Worm (Caenorhabditis elegans) whole organism, L1 larva: ENCODE results near the gene Y73B6BL.27.

Experiments
- C04F5.9 ChIP-seq: sonication (generic microtip); optimal IDR thresholded peaks from 2 replicates; lab custom pipeline; 2016; ENCODE audit warnings: missing genetic modification characterization, missing compliant biosample characterization
- C34B4.2 ChIP-seq: sonication (generic microtip); optimal IDR thresholded peaks from 2 replicates; lab custom pipeline; 2017; ENCODE audit warnings: mild to moderate bottlenecking, missing genetic modification characterization, missing compliant biosample characterization
- F16B12.6 ChIP-seq: fragments of 150-350 bp; optimal IDR thresholded peaks from 2 replicates; lab custom pipeline; 2014; ENCODE audit warnings: missing biosample characterization, missing genetic modification characterization
- aha-1 ChIP-seq: fragments of 150-350 bp; optimal IDR thresholded peaks from 2 replicates; lab custom pipeline; 2014; ENCODE audit warnings: missing biosample characterization, missing genetic modification characterization
- alr-1 ChIP-seq: fragments of 200-800 bp; sonication (Bioruptor generic); optimal IDR thresholded peaks from 2 replicates; lab custom pipeline; 2018; ENCODE audit warnings: borderline replicate concordance, mild to moderate bottlenecking, missing genetic modification characterization, missing compliant biosample characterization
- aly-2 ChIP-seq: fragments of 150-350 bp; optimal IDR thresholded peaks from 2 replicates; lab custom pipeline; 2014; ENCODE audit warnings: missing biosample characterization, missing genetic modification characterization
- ama-1 ChIP-seq: fragments of 150-350 bp; optimal IDR thresholded peaks from 2 replicates; lab custom pipeline; 2014
- ceh-8 ChIP-seq: fragments of 200-800 bp; sonication (Bioruptor generic); optimal IDR thresholded peaks from 2 replicates; lab custom pipeline; 2018; ENCODE audit warnings: mild to moderate bottlenecking, missing genetic modification characterization, moderate library complexity, missing compliant biosample characterization
- ceh-82 ChIP-seq, 3 experiments: fragments of 150-350 bp in 1 of 3; sonication (generic microtip) in 2 of 3; optimal IDR thresholded peaks; 2 replicates each; lab custom pipeline; 2014 to 2017; ENCODE audit warnings: missing biosample characterization in 3 of 3, missing genetic modification characterization in 3 of 3
- ceh-88 ChIP-seq: fragments of 200-800 bp; sonication (Bioruptor generic); IDR thresholded peaks from 2 replicates; pipeline ENCODE4 v1.3.6; 2022; ENCODE audit warnings: missing genetic modification characterization, missing compliant biosample characterization
- ceh-90 ChIP-seq: sonication (generic microtip); optimal IDR thresholded peaks from 2 replicates; lab custom pipeline; 2016; ENCODE audit warnings: missing genetic modification characterization, missing compliant biosample characterization
- ces-1 ChIP-seq: fragments of 150-350 bp; optimal IDR thresholded peaks from 2 replicates; lab custom pipeline; 2014; ENCODE audit warnings: missing biosample characterization, missing genetic modification reagents, missing genetic modification characterization
- dpl-1 ChIP-seq, 3 experiments: fragments of 150-350 bp in 2 of 3; sonication (generic microtip) in 1 of 3; optimal IDR thresholded peaks; 2 replicates each; lab custom pipeline; 2014 to 2017; ENCODE audit warnings: missing biosample characterization in 3 of 3, missing genetic modification characterization in 3 of 3, missing genetic modification reagents in 3 of 3
- dsc-1 ChIP-seq: sonication (generic microtip); optimal IDR thresholded peaks from 2 replicates; lab custom pipeline; 2016; ENCODE audit warnings: mild to moderate bottlenecking, missing genetic modification characterization, missing compliant biosample characterization
- egl-13 ChIP-seq: sonication (generic microtip); optimal IDR thresholded peaks from 2 replicates; lab custom pipeline; 2016; ENCODE audit warnings: missing genotype, missing genetic modification reagents, missing genetic modification characterization, missing compliant biosample characterization
- elt-2 ChIP-seq: sonication (generic microtip); optimal IDR thresholded peaks from 2 replicates; lab custom pipeline; 2016; ENCODE audit warnings: missing genetic modification characterization, mild to moderate bottlenecking, inconsistent platforms, missing compliant biosample characterization, missing genetic modification reagents
- elt-3 ChIP-seq, 6 experiments: fragments of 150-350 bp in 1 of 6; sonication (generic microtip); optimal IDR thresholded peaks; 2 replicates each; lab custom pipeline; 2017 to 2018; ENCODE audit warnings: missing biosample characterization in 6 of 6, missing genetic modification characterization in 6 of 6, inconsistent platforms in 1 of 6
- fkh-10 ChIP-seq: sonication (generic microtip); optimal IDR thresholded peaks from 2 replicates; lab custom pipeline; 2017; ENCODE audit warnings: missing biosample characterization, missing genetic modification reagents, missing genetic modification characterization
- fkh-8 ChIP-seq: sonication (generic microtip); optimal IDR thresholded peaks from 2 replicates; lab custom pipeline; 2016; ENCODE audit warnings: mild to moderate bottlenecking, missing genetic modification characterization, missing compliant biosample characterization
- fos-1 ChIP-seq: fragments of 150-350 bp; optimal IDR thresholded peaks from 2 replicates; lab custom pipeline; 2014; ENCODE audit warnings: missing biosample characterization, missing genetic modification characterization
- grh-1 ChIP-seq: fragments of 200-800 bp; sonication (Bioruptor generic); IDR thresholded peaks from 2 replicates; pipeline ENCODE4 v1.3.6; 2022; ENCODE audit warnings: missing genetic modification reagents, missing genetic modification characterization, missing compliant biosample characterization
- hlh-17 ChIP-seq: fragments of 200-800 bp; sonication (Bioruptor generic); optimal IDR thresholded peaks from 2 replicates; lab custom pipeline; 2018; ENCODE audit warnings: missing genetic modification characterization, mild to moderate bottlenecking, missing compliant biosample characterization, moderate library complexity, borderline replicate concordance
- hlh-4 ChIP-seq: sonication (generic microtip); optimal IDR thresholded peaks from 2 replicates; lab custom pipeline; 2016; ENCODE audit warnings: mild to moderate bottlenecking, missing genetic modification characterization, missing compliant biosample characterization
- hpl-2 ChIP-seq: fragments of 150-350 bp; optimal IDR thresholded peaks from 2 replicates; lab custom pipeline; 2014; ENCODE audit warnings: missing biosample characterization, missing genetic modification reagents, missing genetic modification characterization
- isw-1 ChIP-seq: fragments of 200-800 bp; sonication (Bioruptor generic); IDR thresholded peaks from 2 replicates; pipeline ENCODE4 v1.3.6; 2022; ENCODE audit warnings: missing genetic modification characterization, missing compliant biosample characterization
- lin-13 ChIP-seq: fragments of 150-350 bp; optimal IDR thresholded peaks from 2 replicates; lab custom pipeline; 2014; ENCODE audit warnings: missing biosample characterization, missing genetic modification reagents, missing genetic modification characterization
- lin-35 ChIP-seq, 2 experiments: fragments of 150-350 bp; optimal IDR thresholded peaks; 2 replicates each; lab custom pipeline; 2014; ENCODE audit warnings: missing biosample characterization in 2 of 2, missing genetic modification characterization in 2 of 2, missing genetic modification reagents in 2 of 2
- lin-39 ChIP-seq: fragments of 150-350 bp; optimal IDR thresholded peaks from 2 replicates; lab custom pipeline; 2014; ENCODE audit warnings: missing biosample characterization, missing genetic modification reagents, missing genetic modification characterization
- lir-3 ChIP-seq: sonication (generic microtip); optimal IDR thresholded peaks from 2 replicates; lab custom pipeline; 2016; ENCODE audit warnings: mild to moderate bottlenecking, missing genetic modification characterization, moderate library complexity, missing compliant biosample characterization; ENCODE audit not compliant: poor library complexity
- mab-9 ChIP-seq: fragments of 200-800 bp; sonication (Bioruptor generic); IDR thresholded peaks from 2 replicates; pipeline ENCODE4 v1.3.6; 2022; ENCODE audit warnings: missing genetic modification reagents, missing genetic modification characterization, missing compliant biosample characterization
- mdl-1 ChIP-seq, 2 experiments: fragments of 150-350 bp; optimal IDR thresholded peaks; 2 replicates each; lab custom pipeline; 2014 to 2017; ENCODE audit warnings: missing biosample characterization in 2 of 2, missing genetic modification characterization in 2 of 2, inconsistent platforms in 1 of 2
- mef-2 ChIP-seq: fragments of 150-350 bp; optimal IDR thresholded peaks from 2 replicates; lab custom pipeline; 2014; ENCODE audit warnings: missing biosample characterization, missing genetic modification characterization
- nhr-11 ChIP-seq: fragments of 150-350 bp; optimal IDR thresholded peaks from 2 replicates; lab custom pipeline; 2014; ENCODE audit warnings: missing biosample characterization, missing genetic modification characterization
- nhr-237 ChIP-seq: fragments of 150-350 bp; optimal IDR thresholded peaks from 2 replicates; lab custom pipeline; 2014; ENCODE audit warnings: missing biosample characterization, missing genetic modification characterization
- nhr-28 ChIP-seq: fragments of 150-350 bp; optimal IDR thresholded peaks from 2 replicates; lab custom pipeline; 2014; ENCODE audit warnings: missing biosample characterization, missing genetic modification characterization
- nhr-47 ChIP-seq: sonication (generic microtip); optimal IDR thresholded peaks from 2 replicates; lab custom pipeline; 2016; ENCODE audit warnings: mild to moderate bottlenecking, missing genetic modification characterization, moderate library complexity, missing compliant biosample characterization
- nhr-85 ChIP-seq: sonication (generic microtip); peaks from one replicate; lab custom pipeline; 2016; ENCODE audit warnings: missing genetic modification characterization, inconsistent platforms, missing compliant biosample characterization
- pag-3 ChIP-seq: sonication (generic microtip); optimal IDR thresholded peaks from 2 replicates; lab custom pipeline; 2017; ENCODE audit warnings: missing genetic modification characterization, mild to moderate bottlenecking, missing compliant biosample characterization, antibody characterized with exemption, borderline replicate concordance; ENCODE audit not compliant: insufficient read depth
- pqm-1 ChIP-seq: sonication (generic microtip); optimal IDR thresholded peaks from 3 replicates; lab custom pipeline; 2017; ENCODE audit warnings: missing biosample characterization, missing genetic modification characterization
- rnt-1 ChIP-seq: sonication (generic microtip); optimal IDR thresholded peaks from 2 replicates; lab custom pipeline; 2016; ENCODE audit warnings: mild to moderate bottlenecking, missing genetic modification characterization, moderate library complexity, missing compliant biosample characterization
- snpc-4 ChIP-seq: fragments of 150-350 bp; optimal IDR thresholded peaks from 2 replicates; lab custom pipeline; 2014; ENCODE audit warnings: missing biosample characterization, missing genetic modification characterization
- sox-4 ChIP-seq: sonication (generic microtip); optimal IDR thresholded peaks from 2 replicates; lab custom pipeline; 2016; ENCODE audit warnings: missing genetic modification characterization, missing compliant biosample characterization
- sptf-1 ChIP-seq: fragments of 150-350 bp; optimal IDR thresholded peaks from 2 replicates; lab custom pipeline; 2014; ENCODE audit warnings: missing biosample characterization, missing genetic modification characterization
- sup-37 ChIP-seq: fragments of 200-800 bp; sonication (Bioruptor generic); optimal IDR thresholded peaks from 2 replicates; lab custom pipeline; 2018; ENCODE audit warnings: mild to moderate bottlenecking, missing genetic modification characterization, missing compliant biosample characterization
- swsn-7 ChIP-seq: sonication (generic microtip); optimal IDR thresholded peaks from 2 replicates; lab custom pipeline; 2016; ENCODE audit warnings: missing genetic modification characterization, missing compliant biosample characterization
- tbx-2 ChIP-seq: sonication (generic microtip); optimal IDR thresholded peaks from 2 replicates; lab custom pipeline; 2016; ENCODE audit warnings: missing genetic modification characterization, missing compliant biosample characterization
- tlp-1 ChIP-seq: fragments of 150-350 bp; optimal IDR thresholded peaks from 2 replicates; lab custom pipeline; 2014; ENCODE audit warnings: missing biosample characterization, missing genetic modification characterization
- unc-30 ChIP-seq: sonication (generic microtip); optimal IDR thresholded peaks from 2 replicates; lab custom pipeline; 2017; ENCODE audit warnings: missing biosample characterization, missing genetic modification characterization
- unc-86 ChIP-seq: sonication (generic microtip); optimal IDR thresholded peaks from 2 replicates; lab custom pipeline; 2016; ENCODE audit warnings: missing genetic modification characterization, missing compliant biosample characterization
- unc-98 ChIP-seq: fragments of 200-800 bp; sonication (Bioruptor generic); IDR thresholded peaks from 2 replicates; pipeline ENCODE4 v1.3.6; 2022; ENCODE audit warnings: missing genetic modification characterization, missing compliant biosample characterization
- xbp-1 ChIP-seq: sonication (generic microtip); optimal IDR thresholded peaks from 2 replicates; lab custom pipeline; 2016; ENCODE audit warnings: missing genetic modification characterization, missing compliant biosample characterization
- zag-1 ChIP-seq: fragments of 150-350 bp; optimal IDR thresholded peaks from 2 replicates; lab custom pipeline; 2014; ENCODE audit warnings: missing biosample characterization, missing genetic modification characterization
- ztf-11 ChIP-seq, 2 experiments: sonication (generic microtip); optimal IDR thresholded peaks; 2 replicates each; lab custom pipeline; 2016 to 2017; ENCODE audit warnings: missing genetic modification characterization in 2 of 2, missing biosample characterization in 1 of 2, missing compliant biosample characterization in 1 of 2

The Y73B6BL.27 gene

ce11 chrIV:6442016-6442618 lies 30.9 kb downstream of the Y73B6BL.27 start (continued):
- TF ChIP-seq hlh-17 (GFP tag; lab: Kevin White, UChicago) (no peak), swsn-7 (tag; lab: Kevin White, UChicago) (no peak), mdl-1 (tag; optimal IDR thresholded peaks at IDR 0.05; lab: Kevin White, UChicago) (no peak), ceh-82 (tag; optimal IDR thresholded peaks at IDR 0.05; lab: Kevin White, UChicago) (no peak), mef-2 (tag; lab: Kevin White, UChicago) (no peak), elt-2 (peak; percentile 42), fkh-10 (GFP tag; lab: Kevin White, UChicago) (no peak), sox-4 (tag; lab: Kevin White, UChicago) (no peak), alr-1 (tag; lab: Kevin White, UChicago) (no peak), hpl-2 (no peak), sup-37 (GFP tag; lab: Kevin White, UChicago) (no peak), nhr-47 (tag; lab: Kevin White, UChicago) (no peak), sptf-1 (tag; lab: Kevin White, UChicago) (no peak), tlp-1 (tag; lab: Kevin White, UChicago) (no peak), elt-3 (tag; optimal IDR thresholded peaks at IDR 0.05; lab: Kevin White, UChicago) (no peak), lin-35 (GFP tag; optimal IDR thresholded peaks at IDR 0.05; lab: Kevin White, UChicago) (peak in 1 of 2 experiments; percentile 10), aha-1 (tag; lab: Kevin White, UChicago) (no peak), unc-86 (tag; lab: Kevin White, UChicago) (no peak), rnt-1 (tag; lab: Kevin White, UChicago) (no peak), lin-39 (tag; lab: Kevin White, UChicago) (no peak), ceh-88 (GFP tag; lab: Robert Waterston, UW) (no peak), fkh-8 (tag; lab: Kevin White, UChicago) (peak; percentile 17), egl-13 (tag; lab: Kevin White, UChicago) (no peak), grh-1 (GFP tag; lab: Robert Waterston, UW) (no peak), fos-1 (no peak), hlh-4 (no peak), isw-1 (no peak), lin-13 (GFP tag; lab: Kevin White, UChicago) (no peak), C04F5.9 (tag; lab: Kevin White, UChicago) (no peak), lir-3 (tag; lab: Kevin White, UChicago) (no peak), tbx-2 (tag; lab: Kevin White, UChicago) (no peak), aly-2 (tag; lab: Kevin White, UChicago) (no peak), snpc-4 (tag; lab: Kevin White, UChicago) (no peak), C34B4.2 (tag; lab: Kevin White, UChicago) (no peak), ceh-90 (tag; lab: Kevin White, UChicago) (no peak), zag-1 (tag; lab: Kevin White, UChicago) (no peak), ama-1 (lab: Kevin White, UChicago) (no peak), nhr-237 (no peak), ces-1 (GFP tag; lab: Kevin White, UChicago) (no peak), unc-98 (GFP tag; lab: Robert Waterston, UW) (no peak), dpl-1 (GFP tag; optimal IDR thresholded peaks at IDR 0.05; lab: Kevin White, UChicago) (peak in 1 of 3 experiments; percentile 21), xbp-1 (tag; lab: Kevin White, UChicago) (no peak), unc-30 (tag; lab: Kevin White, UChicago) (no peak), nhr-11 (tag; lab: Kevin White, UChicago) (no peak), ceh-8 (GFP tag; lab: Kevin White, UChicago) (no peak), dsc-1 (tag; lab: Kevin White, UChicago) (no peak), pqm-1 (tag; lab: Kevin White, UChicago) (no peak), nhr-28 (tag; lab: Kevin White, UChicago) (no peak), mab-9 (GFP tag; lab: Robert Waterston, UW) (no peak), pag-3 (tag; lab: Kevin White, UChicago) (no peak), nhr-85 (tag; lab: Kevin White, UChicago) (no peak), ztf-11 (tag; optimal IDR thresholded peaks at IDR 0.05; lab: Kevin White, UChicago) (no peak), F16B12.6 (no peak)
